Worm (Caenorhabditis elegans) whole organism, L4 larva: ENCODE data around the gene rcan-1.

Experiments used
- aly-2 ChIP-seq: sonication (generic microtip); optimal IDR thresholded peaks from 2 replicates; lab custom pipeline; 2018; ENCODE audit warnings: missing biosample characterization, missing genetic modification characterization
- ama-1 ChIP-seq: fragments of 150-350 bp; optimal IDR thresholded peaks from 2 replicates; lab custom pipeline; 2014; ENCODE audit warnings: inconsistent platforms, mixed read lengths
- dve-1 ChIP-seq: sonication (generic microtip); optimal IDR thresholded peaks from 2 replicates; lab custom pipeline; 2017; ENCODE audit warnings: antibody characterized with exemption, mild to moderate bottlenecking, missing genetic modification characterization, missing compliant biosample characterization; ENCODE audit not compliant: insufficient read depth
- hlh-30 ChIP-seq: sonication (generic microtip); optimal IDR thresholded peaks from 2 replicates; lab custom pipeline; 2017; ENCODE audit warnings: antibody characterized with exemption, mild to moderate bottlenecking, missing genetic modification characterization, missing compliant biosample characterization; ENCODE audit not compliant: insufficient read depth
- nhr-28 ChIP-seq: fragments of 150-350 bp; optimal IDR thresholded peaks from 2 replicates; lab custom pipeline; 2014; ENCODE audit warnings: missing biosample characterization, missing genetic modification characterization
- pha-4 ChIP-seq, 2 experiments: fragments of 150-350 bp in 1 of 2; fragments of 200-800 bp in 1 of 2; sonication (Bioruptor generic) in 1 of 2; IDR thresholded peaks in 1 of 2; optimal IDR thresholded peaks in 1 of 2; 2 replicates each; pipeline versions ENCODE4 v1.3.6 to Lab custom; 2014 to 2022; ENCODE audit warnings: missing genetic modification characterization in 2 of 2, missing genetic modification reagents in 2 of 2, missing biosample characterization in 1 of 2, missing compliant biosample characterization in 1 of 2
- saeg-2 ChIP-seq: fragments of 200-800 bp; sonication (Bioruptor generic); IDR thresholded peaks from 2 replicates; pipeline ENCODE4 v1.3.6; 2022; ENCODE audit warnings: missing genetic modification reagents, missing genetic modification characterization, missing compliant biosample characterization
- unc-39 ChIP-seq: sonication (generic microtip); optimal IDR thresholded peaks from 2 replicates; lab custom pipeline; 2017; ENCODE audit warnings: missing biosample characterization, missing genetic modification characterization
- vab-7 ChIP-seq: fragments of 200-800 bp; sonication (Bioruptor generic); IDR thresholded peaks from 2 replicates; pipeline ENCODE4 v1.3.6; 2022; ENCODE audit warnings: missing genetic modification reagents, missing genetic modification characterization, missing compliant biosample characterization
- zfp-3 ChIP-seq: fragments of 200-800 bp; sonication (Bioruptor generic); conservative IDR thresholded peaks from 2 replicates; pipeline ENCODE4 v1.3.6; 2022; ENCODE audit warnings: missing genetic modification reagents, missing genetic modification characterization, missing compliant biosample characterization
- ztf-11 ChIP-seq: fragments of 150-350 bp; optimal IDR thresholded peaks from 2 replicates; lab custom pipeline; 2014; ENCODE audit warnings: missing biosample characterization, missing genetic modification characterization

- TF ChIP-seq pha-4 (GFP tag; IDR thresholded peaks at IDR 0.05; lab: Robert Waterston, UW): no peak
- no peak for TF ChIP-seq pha-4 (tag; optimal IDR thresholded peaks at IDR 0.05; lab: Kevin White, UChicago)
- TF ChIP-seq zfp-3 (GFP tag; lab: Robert Waterston, UW): no peak
- TF ChIP-seq saeg-2: no peak
- TF ChIP-seq vab-7 (GFP tag; lab: Robert Waterston, UW): no peak
- TF ChIP-seq ztf-11 (tag; lab: Kevin White, UChicago): no peak
- TF ChIP-seq unc-39 (tag; lab: Kevin White, UChicago): no peak
- no peak for TF ChIP-seq ama-1
- TF ChIP-seq aly-2 (tag; lab: Kevin White, UChicago): no peak
- TF ChIP-seq nhr-28 (tag; lab: Kevin White, UChicago): no peak
- no peak for TF ChIP-seq dve-1 (tag; lab: Kevin White, UChicago)
- peak; percentile 17 for TF ChIP-seq hlh-30 (tag; lab: Kevin White, UChicago)
Observed at ce11 chrIII:5692690-5693089, 8.8 kb upstream of the rcan-1 start, which contains the start of the genes abi-1 and arle-14.
